Fruit fly (Drosophila melanogaster): ENCODE measurements around the gene Exd2.

The Exd2 gene

DNA sequence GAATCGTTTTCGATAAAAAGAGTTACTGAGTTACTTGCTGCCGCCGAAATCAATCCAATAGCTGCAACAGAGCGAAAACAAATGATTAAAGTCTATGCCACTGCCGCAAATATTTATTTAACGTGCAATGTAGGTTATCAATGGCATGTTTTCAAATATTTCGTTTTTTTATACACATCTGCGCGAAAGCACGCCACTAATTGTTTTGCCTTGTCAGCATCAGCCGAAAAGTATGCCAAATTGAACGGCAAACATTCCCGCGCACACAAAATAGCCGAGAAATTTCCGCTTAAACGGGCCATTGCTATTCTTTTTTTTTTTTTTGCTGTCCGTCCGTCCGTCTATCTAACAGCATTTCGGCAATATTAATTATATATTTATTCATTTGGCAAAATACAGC lies 16.5 kb upstream of the Exd2 start:
- TF ChIP-seq CG14711 (tag; optimal IDR thresholded peaks at IDR 0.05) (no peak), CG7045 (GFP tag; optimal IDR thresholded peaks at IDR 0.05) (no peak), toe (GFP tag; optimal IDR thresholded peaks at IDR 0.05) (no peak), CG1620 (GFP tag; optimal IDR thresholded peaks at IDR 0.05) (no peak), pad (GFP tag; optimal IDR thresholded peaks at IDR 0.05) (no peak), Mnt (GFP tag; optimal IDR thresholded peaks at IDR 0.05) (no peak), kay (GFP tag; ENCODE audit: borderline replicate concordance) (no peak), CG12768 (GFP tag; optimal IDR thresholded peaks at IDR 0.05) (no peak), ovo (GFP tag; optimal IDR thresholded peaks at IDR 0.05) (no peak), Clk (GFP tag; optimal IDR thresholded peaks at IDR 0.05) (no peak), bab1 (GFP tag; optimal IDR thresholded peaks at IDR 0.05) (no peak), Crg-1 (GFP tag; optimal IDR thresholded peaks at IDR 0.05) (no peak), CG33017 (tag; optimal IDR thresholded peaks at IDR 0.05) (no peak), Hr96 (GFP tag; optimal IDR thresholded peaks at IDR 0.05) (no peak), cnc (optimal IDR thresholded peaks at IDR 0.05) (no peak), CG7101 (tag; optimal IDR thresholded peaks at IDR 0.05) (no peak), CG5204 (GFP tag; optimal IDR thresholded peaks at IDR 0.05) (no peak), cic (GFP tag; optimal IDR thresholded peaks at IDR 0.05) (no peak), tj (GFP tag; optimal IDR thresholded peaks at IDR 0.05) (no peak), CG11617 (GFP tag; optimal IDR thresholded peaks at IDR 0.05) (no peak)

DNA sequence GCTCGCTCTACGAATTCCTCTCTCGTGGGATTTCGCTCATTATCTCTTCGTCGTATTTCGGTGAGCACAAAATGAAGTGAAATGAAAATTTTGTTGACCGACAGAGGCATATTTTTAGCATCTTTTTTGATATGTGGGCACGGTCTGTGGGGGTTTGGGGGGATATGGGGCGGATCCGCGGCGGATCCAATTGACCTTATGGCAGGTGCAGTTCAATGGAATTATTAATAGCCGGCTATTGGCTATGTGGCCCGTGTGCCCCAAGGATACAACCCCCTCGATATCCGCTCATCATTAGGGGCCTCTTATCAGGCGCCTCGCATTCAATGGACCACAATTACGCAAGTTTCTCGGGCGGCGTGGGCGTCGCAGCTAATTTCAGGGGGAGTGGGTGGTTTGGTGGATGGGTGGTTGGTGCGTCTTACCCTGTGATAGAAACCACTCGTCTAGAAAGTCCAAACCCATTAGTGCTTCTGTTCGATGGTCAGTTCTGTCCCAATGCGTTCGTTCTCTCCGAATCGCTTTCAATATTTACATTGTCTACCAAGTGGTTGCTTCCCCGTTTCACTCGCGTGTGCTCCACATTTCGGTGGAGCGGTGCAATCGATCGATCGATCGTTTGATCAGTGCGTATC lies 15.8 kb upstream of the Exd2 start, which contains the start of gene sals:
Gene sals, minus strand, starts transcription at position 585 of the 635 bp plus-strand sequence.
- TF ChIP-seq CG33017 (tag; optimal IDR thresholded peaks at IDR 0.05) (no peak), Crg-1 (GFP tag; optimal IDR thresholded peaks at IDR 0.05) (no peak), cic (GFP tag; optimal IDR thresholded peaks at IDR 0.05) (no peak)

DNA sequence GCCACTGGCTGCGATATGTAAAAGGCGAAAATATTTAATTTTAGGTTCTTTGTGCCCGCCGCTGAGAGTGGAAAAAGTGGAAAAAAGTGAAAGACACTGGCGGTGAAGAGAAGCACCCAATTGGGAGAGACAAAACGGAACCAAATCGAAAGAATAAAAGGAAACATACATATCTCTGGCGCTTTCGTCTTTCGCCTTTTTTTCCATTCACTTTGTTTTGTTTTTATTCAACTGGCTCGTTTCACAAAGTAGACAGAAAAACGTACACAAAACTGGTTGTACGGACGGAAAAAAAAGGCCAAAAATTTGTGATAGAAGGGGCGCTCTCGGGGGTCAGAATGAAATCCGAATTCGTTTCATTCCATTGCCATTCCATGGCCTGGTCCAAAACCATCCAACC lies 14.2 kb upstream of the Exd2 start:
- TF ChIP-seq CG7045 (GFP tag; optimal IDR thresholded peaks at IDR 0.05) (no peak), kay (GFP tag; ENCODE audit: borderline replicate concordance) (no peak), ovo (GFP tag; optimal IDR thresholded peaks at IDR 0.05) (no peak), Mnt (GFP tag; optimal IDR thresholded peaks at IDR 0.05) (no peak), CG7101 (tag; optimal IDR thresholded peaks at IDR 0.05) (no peak), tj (GFP tag; optimal IDR thresholded peaks at IDR 0.05) (no peak), CG11617 (GFP tag; optimal IDR thresholded peaks at IDR 0.05) (no peak), bab1 (GFP tag; optimal IDR thresholded peaks at IDR 0.05) (no peak), Clk (GFP tag; optimal IDR thresholded peaks at IDR 0.05) (no peak), CG5204 (GFP tag; optimal IDR thresholded peaks at IDR 0.05) (no peak), Crg-1 (GFP tag; optimal IDR thresholded peaks at IDR 0.05) (no peak)

DNA sequence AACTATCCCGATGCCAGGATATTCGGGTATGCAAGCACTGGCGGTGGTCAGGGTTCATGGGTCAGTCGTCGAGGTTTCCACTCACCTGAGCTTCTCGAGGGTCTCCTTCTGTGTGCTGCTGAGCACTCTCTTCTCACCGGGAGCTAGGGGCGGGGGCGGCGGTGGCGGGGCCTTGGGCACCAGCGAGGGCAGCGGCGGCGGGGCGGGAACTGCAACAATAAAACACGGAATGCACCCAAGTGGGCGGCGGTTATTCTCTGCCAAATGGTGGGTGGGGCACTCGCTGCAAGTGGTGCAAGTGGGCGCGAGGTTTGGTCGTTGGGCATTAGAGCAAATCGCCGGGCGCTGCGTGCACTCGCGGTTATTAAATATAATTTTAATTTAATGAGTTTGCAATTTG lies 5.5 kb upstream of the Exd2 start:
- TF ChIP-seq CG7101 (tag; optimal IDR thresholded peaks at IDR 0.05) (no peak), CG14711 (tag; optimal IDR thresholded peaks at IDR 0.05) (no peak), cic (GFP tag; optimal IDR thresholded peaks at IDR 0.05) (no peak), CG11617 (GFP tag; optimal IDR thresholded peaks at IDR 0.05) (no peak), tj (GFP tag; optimal IDR thresholded peaks at IDR 0.05) (no peak), ovo (GFP tag; optimal IDR thresholded peaks at IDR 0.05) (no peak), Crg-1 (GFP tag; optimal IDR thresholded peaks at IDR 0.05) (no peak), pad (GFP tag; optimal IDR thresholded peaks at IDR 0.05) (no peak), toe (GFP tag; optimal IDR thresholded peaks at IDR 0.05) (no peak), Hr96 (GFP tag; optimal IDR thresholded peaks at IDR 0.05) (no peak), CG33017 (tag; optimal IDR thresholded peaks at IDR 0.05) (no peak), Mnt (GFP tag; optimal IDR thresholded peaks at IDR 0.05) (no peak), bab1 (GFP tag; optimal IDR thresholded peaks at IDR 0.05) (no peak), cnc (optimal IDR thresholded peaks at IDR 0.05) (no peak), kay (GFP tag; ENCODE audit: borderline replicate concordance) (no peak), Clk (GFP tag; optimal IDR thresholded peaks at IDR 0.05) (no peak), CG12768 (GFP tag; optimal IDR thresholded peaks at IDR 0.05) (no peak), CG1620 (GFP tag; optimal IDR thresholded peaks at IDR 0.05) (no peak), CG7045 (GFP tag; optimal IDR thresholded peaks at IDR 0.05) (no peak), CG5204 (GFP tag; optimal IDR thresholded peaks at IDR 0.05) (no peak)

DNA sequence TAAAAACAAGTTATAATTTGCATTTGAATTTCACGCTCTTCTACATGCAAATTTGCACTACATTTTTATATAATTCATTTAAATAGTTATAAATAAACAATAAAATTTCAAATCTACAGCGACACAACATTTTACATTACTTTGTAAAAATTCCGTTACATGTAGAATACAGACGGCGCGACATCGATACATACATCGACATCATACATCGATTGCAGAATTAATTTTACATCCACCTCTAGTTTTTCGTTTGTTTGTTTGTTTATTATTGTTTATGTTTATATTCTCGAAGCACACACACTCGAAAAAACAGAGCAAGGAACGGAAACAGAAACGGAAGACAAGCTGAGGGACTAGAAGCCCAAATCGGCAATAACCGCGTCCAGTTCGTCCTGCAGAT lies 2.0 kb upstream of the Exd2 start, which contains the start of gene CG17230:
Gene CG17230, plus strand, starts transcription at position 258 of the 400 bp plus-strand sequence.
- TF ChIP-seq CG12768 (GFP tag; optimal IDR thresholded peaks at IDR 0.05) (no peak), CG14711 (tag; optimal IDR thresholded peaks at IDR 0.05) (no peak), CG33017 (tag; optimal IDR thresholded peaks at IDR 0.05) (no peak), Clk (GFP tag; optimal IDR thresholded peaks at IDR 0.05) (no peak), cic (GFP tag; optimal IDR thresholded peaks at IDR 0.05) (no peak)

DNA sequence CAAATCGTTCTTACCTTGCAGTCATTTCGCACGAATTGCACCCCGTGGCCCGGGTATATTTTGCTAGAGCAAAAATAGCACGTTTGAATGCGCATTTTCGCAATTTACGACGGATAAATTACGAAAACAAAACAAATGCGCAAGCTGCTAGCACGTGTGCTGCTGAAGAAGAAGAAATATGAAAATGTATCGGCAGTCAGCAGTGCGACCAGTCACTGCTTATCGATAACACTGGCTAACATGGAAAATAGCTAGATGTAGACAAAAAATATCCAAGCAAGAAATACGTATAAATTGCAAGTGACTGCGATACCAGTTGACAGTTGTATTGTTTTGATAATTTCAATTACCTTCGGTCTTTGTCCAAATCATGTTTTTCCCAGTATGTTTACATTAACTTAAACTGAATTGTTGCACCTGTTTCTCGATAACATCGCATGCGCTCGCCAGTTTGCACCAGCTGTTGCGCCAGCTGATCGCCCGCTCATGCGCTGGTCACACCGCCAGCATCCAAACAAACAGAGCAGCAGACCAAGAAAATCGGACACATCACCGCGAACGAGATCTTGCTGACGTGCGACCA lies 4.0 kb downstream of the Exd2 start, which contains the start of the genes RpL24-like and CG5276:
Gene RpL24-like, minus strand, starts transcription at position 188 of the 583 bp plus-strand sequence.
Gene CG5276, plus strand, starts transcription at position 344 of the 583 bp plus-strand sequence.
- TF ChIP-seq toe (GFP tag; optimal IDR thresholded peaks at IDR 0.05), result no peak
- no peak for TF ChIP-seq CG12768 (GFP tag; optimal IDR thresholded peaks at IDR 0.05)
- TF ChIP-seq CG33017 (tag; optimal IDR thresholded peaks at IDR 0.05), result no peak
- TF ChIP-seq CG5204 (GFP tag; optimal IDR thresholded peaks at IDR 0.05), result no peak
- no peak for TF ChIP-seq cnc (optimal IDR thresholded peaks at IDR 0.05)
- no peak for TF ChIP-seq ovo (GFP tag; optimal IDR thresholded peaks at IDR 0.05)
- TF ChIP-seq pad (GFP tag; optimal IDR thresholded peaks at IDR 0.05), result no peak
- no peak for TF ChIP-seq Clk (GFP tag; optimal IDR thresholded peaks at IDR 0.05)
- no peak for TF ChIP-seq Crg-1 (GFP tag; optimal IDR thresholded peaks at IDR 0.05)
- peak; percentile 11 for TF ChIP-seq tj (GFP tag; optimal IDR thresholded peaks at IDR 0.05)
- no peak for TF ChIP-seq CG7045 (GFP tag; optimal IDR thresholded peaks at IDR 0.05)
- TF ChIP-seq Mnt (GFP tag; optimal IDR thresholded peaks at IDR 0.05), result peak; percentile 99
- peak; percentile 69 for TF ChIP-seq CG11617 (GFP tag; optimal IDR thresholded peaks at IDR 0.05)
- TF ChIP-seq CG7101 (tag; optimal IDR thresholded peaks at IDR 0.05), result no peak
- TF ChIP-seq cic (GFP tag; optimal IDR thresholded peaks at IDR 0.05), result no peak
- TF ChIP-seq CG1620 (GFP tag; optimal IDR thresholded peaks at IDR 0.05), result no peak
- no peak for TF ChIP-seq kay (GFP tag; ENCODE audit: borderline replicate concordance)
- no peak for TF ChIP-seq Hr96 (GFP tag; optimal IDR thresholded peaks at IDR 0.05)
- no peak for TF ChIP-seq CG14711 (tag; optimal IDR thresholded peaks at IDR 0.05)
- peak; percentile 36 for TF ChIP-seq bab1 (GFP tag; optimal IDR thresholded peaks at IDR 0.05)

Measured in whole organism, adult.